Fruit fly (Drosophila melanogaster): ENCODE results near the gene comm2.
A peak's percentile ranks its signal among the peaks of the same experiment; 100 is the strongest.

comm2 gene

dm6 chr3L:15670455-15670854, 29.2 kb downstream of the comm2 start (continued):
- no peak for TF ChIP-seq CG33213 (GFP tag; optimal IDR thresholded peaks at IDR 0.05)
- no peak for TF ChIP-seq CG14667 (GFP tag; IDR thresholded peaks at IDR 0.05)
- no peak for TF ChIP-seq CG15073 (GFP tag; optimal IDR thresholded peaks at IDR 0.05)
- TF ChIP-seq Dip2 (GFP tag; IDR thresholded peaks at IDR 0.05), result no peak
- TF ChIP-seq Fer1 (GFP tag; optimal IDR thresholded peaks at IDR 0.05), result no peak
- no peak for TF ChIP-seq CG34376 (GFP tag; optimal IDR thresholded peaks at IDR 0.05)
- TF ChIP-seq CG8924 (tag; optimal IDR thresholded peaks at IDR 0.05), result peak; percentile 56
- TF ChIP-seq trh (GFP tag; optimal IDR thresholded peaks at IDR 0.05), result no peak
- no peak for TF ChIP-seq CG7987 (GFP tag; optimal IDR thresholded peaks at IDR 0.05)
- no peak for TF ChIP-seq ATbp (GFP tag; optimal IDR thresholded peaks at IDR 0.05)
- no peak for TF ChIP-seq pros (GFP tag; optimal IDR thresholded peaks at IDR 0.05)
- TF ChIP-seq bsh (GFP tag; optimal IDR thresholded peaks at IDR 0.05), result peak in 1 of 2 experiments; percentile 18
- no peak for TF ChIP-seq CkIIα-i1 (GFP tag; IDR thresholded peaks at IDR 0.05)
- no peak for TF ChIP-seq CG12236 (GFP tag; optimal IDR thresholded peaks at IDR 0.05)
- no peak for TF ChIP-seq CG2202 (tag; optimal IDR thresholded peaks at IDR 0.05)
- no peak for TF ChIP-seq Oaz (GFP tag; IDR thresholded peaks at IDR 0.05)
- no peak for TF ChIP-seq wdn (GFP tag; IDR thresholded peaks at IDR 0.05)
- no peak for TF ChIP-seq tin (GFP tag; optimal IDR thresholded peaks at IDR 0.05)
- TF ChIP-seq MTF-1 (GFP tag; optimal IDR thresholded peaks at IDR 0.05; ENCODE audit: borderline replicate concordance), result no peak
- peak in 1 of 3 experiments; percentile 86 for TF ChIP-seq lola (GFP tag; optimal IDR thresholded peaks at IDR 0.05)
- no peak for TF ChIP-seq pum (GFP tag; optimal IDR thresholded peaks at IDR 0.05)
- no peak for TF ChIP-seq CG2120 (GFP tag; optimal IDR thresholded peaks at IDR 0.05)
- TF ChIP-seq CG17612 (GFP tag; IDR thresholded peaks at IDR 0.05), result no peak
- TF ChIP-seq CG9797 (GFP tag; optimal IDR thresholded peaks at IDR 0.05), result no peak
- TF ChIP-seq hth (optimal IDR thresholded peaks at IDR 0.05), result no peak
- TF ChIP-seq CG9876 (GFP tag; optimal IDR thresholded peaks at IDR 0.05), result no peak
- TF ChIP-seq ewg (GFP tag; optimal IDR thresholded peaks at IDR 0.05), result no peak
- TF ChIP-seq Hr39 (optimal IDR thresholded peaks at IDR 0.05), result no peak
- no peak for TF ChIP-seq gsb (GFP tag; IDR thresholded peaks at IDR 0.05)
- no peak for TF ChIP-seq Bteb2 (GFP tag; optimal IDR thresholded peaks at IDR 0.05)
- no peak for TF ChIP-seq da (GFP tag; optimal IDR thresholded peaks at IDR 0.05)
- peak; percentile 81 for TF ChIP-seq CG18262 (tag; optimal IDR thresholded peaks at IDR 0.05)
- TF ChIP-seq CG7372 (GFP tag; IDR thresholded peaks at IDR 0.05), result no peak
- TF ChIP-seq mam (GFP tag; optimal IDR thresholded peaks at IDR 0.05), result no peak
- TF ChIP-seq Stat92E (GFP tag; optimal IDR thresholded peaks at IDR 0.05), result no peak
- TF ChIP-seq sens-2 (GFP tag; IDR thresholded peaks at IDR 0.05), result no peak
- TF ChIP-seq CG16779 (GFP tag; IDR thresholded peaks at IDR 0.05), result no peak
- TF ChIP-seq Atf-2 (GFP tag; optimal IDR thresholded peaks at IDR 0.05), result no peak
- TF ChIP-seq CG8359 (GFP tag; optimal IDR thresholded peaks at IDR 0.05; ENCODE audit: borderline replicate concordance), result no peak
- TF ChIP-seq corto (GFP tag; optimal IDR thresholded peaks at IDR 0.05), result no peak
- TF ChIP-seq CG3281 (GFP tag; optimal IDR thresholded peaks at IDR 0.05), result no peak
- no peak for TF ChIP-seq CG6791 (GFP tag; IDR thresholded peaks at IDR 0.05; ENCODE audit: partially characterized antibody)
- no peak for TF ChIP-seq CG17328 (GFP tag; IDR thresholded peaks at IDR 0.05)
- no peak for TF ChIP-seq HHEX (GFP tag; optimal IDR thresholded peaks at IDR 0.05)
- no peak for TF ChIP-seq psq (GFP tag; optimal IDR thresholded peaks at IDR 0.05)
- no peak for TF ChIP-seq Rfx (GFP tag; IDR thresholded peaks at IDR 0.05)
- TF ChIP-seq CG7839 (tag; optimal IDR thresholded peaks at IDR 0.05), result peak; percentile 12
- no peak for TF ChIP-seq BtbVII (GFP tag; optimal IDR thresholded peaks at IDR 0.05)
- TF ChIP-seq seq (GFP tag; IDR thresholded peaks at IDR 0.05), result no peak
- no peak for TF ChIP-seq Tbp (GFP tag; optimal IDR thresholded peaks at IDR 0.05)
- no peak for TF ChIP-seq btn (GFP tag; optimal IDR thresholded peaks at IDR 0.05)
- TF ChIP-seq Hey (tag; optimal IDR thresholded peaks at IDR 0.05), result no peak
